Fruit fly (Drosophila melanogaster) whole organism: ENCODE data around the gene CG32170.

ENCODE experiments used
- CG8478 ChIP-seq: fragments of >200 bp; optimal IDR thresholded peaks from 2 replicates; lab custom pipeline; 2018; ENCODE audit warnings: inconsistent platforms
- EcR ChIP-seq, 2 experiments: fragments of >200 bp; optimal IDR thresholded peaks; 2 replicates each; lab custom pipeline; 2017; ENCODE audit warnings: missing biosample characterization in 2 of 2, missing genetic modification characterization in 2 of 2, missing genetic modification reagents in 2 of 2
- pan ChIP-seq: fragments of >200 bp; optimal IDR thresholded peaks from 2 replicates; lab custom pipeline; 2017
- psq ChIP-seq: fragments of >200 bp; optimal IDR thresholded peaks from 2 replicates; lab custom pipeline; 2017

dm6 chr3L:16855287-16855686 lies 21.8 kb upstream of the CG32170 start:
- no peak for TF ChIP-seq EcR (GFP tag; optimal IDR thresholded peaks at IDR 0.05; lab: Kevin White, UChicago)
- no peak for TF ChIP-seq CG8478 (lab: Kevin White, UChicago)
- no peak for TF ChIP-seq psq
- TF ChIP-seq pan (lab: Kevin White, UChicago), result no peak
